Fruit fly (Drosophila melanogaster) whole organism: ENCODE data around the gene Prps.

ENCODE experiments used
- CG8478 ChIP-seq: fragments of >200 bp; optimal IDR thresholded peaks from 2 replicates; lab custom pipeline; 2018; ENCODE audit warnings: inconsistent platforms
- Dll ChIP-seq: fragments of >200 bp; optimal IDR thresholded peaks from 2 replicates; lab custom pipeline; 2017
- EcR ChIP-seq, 2 experiments: fragments of >200 bp; optimal IDR thresholded peaks; 2 replicates each; lab custom pipeline; 2017; ENCODE audit warnings: missing biosample characterization in 2 of 2, missing genetic modification characterization in 2 of 2, missing genetic modification reagents in 2 of 2
- pan ChIP-seq: fragments of >200 bp; optimal IDR thresholded peaks from 2 replicates; lab custom pipeline; 2017
- psq ChIP-seq: fragments of >200 bp; optimal IDR thresholded peaks from 2 replicates; lab custom pipeline; 2017
- usp ChIP-seq: fragments of >200 bp; optimal IDR thresholded peaks from 2 replicates; lab custom pipeline; 2017; ENCODE audit warnings: missing biosample characterization, missing genetic modification characterization, mixed read lengths

DNA sequence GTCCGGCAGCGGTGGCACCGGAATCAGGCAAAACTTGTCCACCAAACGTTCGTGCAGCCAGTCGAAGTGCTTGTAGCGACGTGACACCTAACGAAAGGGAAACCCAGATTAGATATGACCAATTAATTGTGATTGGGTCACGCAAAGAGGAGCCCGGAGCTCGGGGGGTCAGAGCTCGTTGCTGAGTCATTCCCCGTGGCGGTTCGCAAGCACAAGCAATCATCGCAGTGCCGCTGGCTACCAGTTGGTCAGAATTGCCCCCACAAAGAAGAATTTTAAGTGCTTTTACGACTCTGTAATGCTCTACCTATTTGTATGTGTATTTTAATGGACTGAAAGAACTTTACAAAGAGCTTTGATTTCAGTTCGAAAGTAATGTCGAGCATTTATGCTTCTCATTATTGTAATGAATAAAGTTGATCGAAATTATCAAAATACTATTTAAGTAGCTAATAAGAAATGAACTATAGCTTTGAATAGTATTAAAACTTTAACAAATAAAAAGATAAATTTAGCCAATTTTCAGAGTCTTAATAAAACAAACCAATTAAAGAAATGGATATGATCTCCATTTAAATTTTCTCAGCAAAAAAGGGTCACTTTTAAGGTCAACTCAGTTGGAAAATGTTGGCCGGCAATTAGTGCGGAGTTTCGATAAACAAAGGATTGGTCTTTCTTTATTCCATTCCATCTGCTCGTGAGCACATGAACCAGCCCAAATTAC is 15.7 kb upstream of the Prps start:
- TF ChIP-seq psq (lab: Kevin White, UChicago) (no peak), pan (lab: Kevin White, UChicago) (no peak), Dll (lab: Kevin White, UChicago) (no peak), CG8478 (lab: Kevin White, UChicago) (no peak), usp (GFP tag; lab: Kevin White, UChicago) (no peak), EcR (GFP tag; optimal IDR thresholded peaks at IDR 0.05; lab: Kevin White, UChicago) (no peak)
